Worm (Caenorhabditis elegans) whole organism, L2 larva: Measurements from ENCODE around the gene ctf-4.

Experiments
- ama-1 ChIP-seq: fragments of 150-350 bp; optimal IDR thresholded peaks from 2 replicates; lab custom pipeline; 2018; ENCODE audit warnings: inconsistent platforms
- blmp-1 ChIP-seq: sonication (generic microtip); optimal IDR thresholded peaks from 2 replicates; lab custom pipeline; 2017; ENCODE audit warnings: missing genetic modification characterization, mild to moderate bottlenecking, missing compliant biosample characterization, antibody characterized with exemption, moderate library complexity; ENCODE audit not compliant: insufficient read depth
- egl-27 ChIP-seq: sonication (generic microtip); optimal IDR thresholded peaks from 3 replicates; lab custom pipeline; 2017; ENCODE audit warnings: missing biosample characterization, missing genetic modification reagents, missing genetic modification characterization
- elt-3 ChIP-seq: sonication (generic microtip); optimal IDR thresholded peaks from 2 replicates; lab custom pipeline; 2017; ENCODE audit warnings: missing biosample characterization, missing genetic modification characterization
- lin-13 ChIP-seq: fragments of 150-350 bp; optimal IDR thresholded peaks from 2 replicates; lab custom pipeline; 2014; ENCODE audit warnings: missing biosample characterization, missing genetic modification reagents, missing genetic modification characterization
- nhr-11 ChIP-seq: fragments of 150-350 bp; optimal IDR thresholded peaks from 2 replicates; lab custom pipeline; 2014; ENCODE audit warnings: missing biosample characterization, missing genetic modification characterization
- nhr-12 ChIP-seq: fragments of 150-350 bp; optimal IDR thresholded peaks from 2 replicates; lab custom pipeline; 2014; ENCODE audit warnings: missing biosample characterization, missing genetic modification characterization
- nhr-21 ChIP-seq: fragments of 150-350 bp; optimal IDR thresholded peaks from 2 replicates; lab custom pipeline; 2014; ENCODE audit warnings: missing biosample characterization, missing genetic modification characterization
- snpc-4 ChIP-seq: fragments of 150-350 bp; optimal IDR thresholded peaks from 2 replicates; lab custom pipeline; 2014; ENCODE audit warnings: missing biosample characterization, missing genetic modification characterization
- zag-1 ChIP-seq: fragments of 150-350 bp; optimal IDR thresholded peaks from 2 replicates; lab custom pipeline; 2014; ENCODE audit warnings: missing biosample characterization, missing genetic modification characterization

- TF ChIP-seq snpc-4: no peak
- TF ChIP-seq nhr-21 (tag; lab: Kevin White, UChicago): no peak
- no peak for TF ChIP-seq lin-13 (GFP tag; lab: Kevin White, UChicago)
- no peak for TF ChIP-seq egl-27
- TF ChIP-seq blmp-1 (tag; lab: Kevin White, UChicago): no peak
- no peak for TF ChIP-seq nhr-11
- no peak for TF ChIP-seq ama-1 (lab: Kevin White, UChicago)
- no peak for TF ChIP-seq zag-1 (tag; lab: Kevin White, UChicago)
- no peak for TF ChIP-seq nhr-12 (tag; lab: Kevin White, UChicago)
- no peak for TF ChIP-seq elt-3
Observed at ce11 chrV:10947930-10948329, 17.4 kb downstream of the ctf-4 start, which contains the start of gene F17C11.2.
